Worm (Caenorhabditis elegans): ENCODE results near the gene rha-2.

The rha-2 gene

DNA sequence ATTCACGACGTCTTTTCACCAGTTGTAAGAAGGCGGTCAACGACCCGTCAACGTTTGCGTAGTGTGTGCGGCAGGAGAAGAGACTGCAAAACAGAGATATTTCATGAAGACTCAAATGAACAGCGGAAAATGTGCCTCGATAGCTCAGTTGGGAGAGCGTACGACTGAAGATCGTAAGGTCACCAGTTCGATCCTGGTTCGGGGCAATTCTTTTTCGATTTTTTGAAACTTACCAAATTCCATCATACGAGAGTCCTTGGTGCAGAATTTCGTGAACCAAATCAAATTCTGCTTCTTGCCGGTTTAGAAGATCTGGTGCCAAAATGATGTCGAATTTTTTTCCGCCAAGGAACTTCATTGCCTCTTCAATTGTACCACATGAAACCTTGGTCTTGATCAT, 38.6 kb upstream of the rha-2 start (continued):
- TF ChIP-seq Y22D7AL.16 (tag; optimal IDR thresholded peaks at IDR 0.05) (peak; percentile 45), nfya-1 (tag; optimal IDR thresholded peaks at IDR 0.05) (peak; percentile 19), ref-2 (tag; optimal IDR thresholded peaks at IDR 0.05) (no peak), hlh-13 (GFP tag; optimal IDR thresholded peaks at IDR 0.05) (peak; percentile 26), pag-3 (tag; optimal IDR thresholded peaks at IDR 0.05; ENCODE audit: borderline replicate concordance) (no peak), lin-11 (tag; optimal IDR thresholded peaks at IDR 0.05) (peak; percentile 12), npax-4 (tag; optimal IDR thresholded peaks at IDR 0.05) (no peak), C38D4.7 (GFP tag; optimal IDR thresholded peaks at IDR 0.05) (peak; percentile 40), ceh-6 (GFP tag; optimal IDR thresholded peaks at IDR 0.05) (peak; percentile 54), mec-3 (tag; optimal IDR thresholded peaks at IDR 0.05; ENCODE audit: borderline replicate concordance) (no peak), ceh-19 (GFP tag; optimal IDR thresholded peaks at IDR 0.05) (no peak), pqm-1 (tag; optimal IDR thresholded peaks at IDR 0.05) (no peak), lim-6 (tag; optimal IDR thresholded peaks at IDR 0.05) (no peak), fkh-6 (tag; optimal IDR thresholded peaks at IDR 0.05) (peak; percentile 12), eyg-1 (tag; optimal IDR thresholded peaks at IDR 0.05) (no peak), pax-1 (tag; optimal IDR thresholded peaks at IDR 0.05) (no peak), rnt-1 (tag; optimal IDR thresholded peaks at IDR 0.05) (no peak), ceh-48 (tag; optimal IDR thresholded peaks at IDR 0.05) (no peak), pha-2 (tag; optimal IDR thresholded peaks at IDR 0.05) (no peak), tbx-7 (tag; optimal IDR thresholded peaks at IDR 0.05) (no peak), dmd-4 (tag; optimal IDR thresholded peaks at IDR 0.05; ENCODE audit: borderline replicate concordance) (peak; percentile 14), hlh-15 (tag; optimal IDR thresholded peaks at IDR 0.05) (no peak), ceh-31 (tag; optimal IDR thresholded peaks at IDR 0.05) (no peak), che-1 (tag; optimal IDR thresholded peaks at IDR 0.05) (peak; percentile 45), K02D7.2 (tag; optimal IDR thresholded peaks at IDR 0.05) (no peak), unc-86 (tag; optimal IDR thresholded peaks at IDR 0.05) (no peak), elt-2 (tag; optimal IDR thresholded peaks at IDR 0.05) (peak; percentile 25), elt-4 (tag; optimal IDR thresholded peaks at IDR 0.05) (no peak), nhr-11 (tag; optimal IDR thresholded peaks at IDR 0.05) (no peak), F13H6.1 (tag; optimal IDR thresholded peaks at IDR 0.05) (no peak), fkh-10 (GFP tag; optimal IDR thresholded peaks at IDR 0.05) (no peak), ceh-45 (GFP tag; IDR thresholded peaks at IDR 0.05) (no peak), pha-4 (tag; optimal IDR thresholded peaks at IDR 0.05) (no peak), hlh-30 (tag; optimal IDR thresholded peaks at IDR 0.05; ENCODE audit: insufficient read depth) (no peak), ama-1 (optimal IDR thresholded peaks at IDR 0.05) (no peak), ceh-24 (tag; optimal IDR thresholded peaks at IDR 0.05) (no peak), ceh-2 (tag; optimal IDR thresholded peaks at IDR 0.05) (no peak), sdc-2 (tag; optimal IDR thresholded peaks at IDR 0.05) (peak; percentile 8), ceh-14 (tag; optimal IDR thresholded peaks at IDR 0.05) (peak; percentile 5), unc-42 (tag; optimal IDR thresholded peaks at IDR 0.05) (no peak)

DNA sequence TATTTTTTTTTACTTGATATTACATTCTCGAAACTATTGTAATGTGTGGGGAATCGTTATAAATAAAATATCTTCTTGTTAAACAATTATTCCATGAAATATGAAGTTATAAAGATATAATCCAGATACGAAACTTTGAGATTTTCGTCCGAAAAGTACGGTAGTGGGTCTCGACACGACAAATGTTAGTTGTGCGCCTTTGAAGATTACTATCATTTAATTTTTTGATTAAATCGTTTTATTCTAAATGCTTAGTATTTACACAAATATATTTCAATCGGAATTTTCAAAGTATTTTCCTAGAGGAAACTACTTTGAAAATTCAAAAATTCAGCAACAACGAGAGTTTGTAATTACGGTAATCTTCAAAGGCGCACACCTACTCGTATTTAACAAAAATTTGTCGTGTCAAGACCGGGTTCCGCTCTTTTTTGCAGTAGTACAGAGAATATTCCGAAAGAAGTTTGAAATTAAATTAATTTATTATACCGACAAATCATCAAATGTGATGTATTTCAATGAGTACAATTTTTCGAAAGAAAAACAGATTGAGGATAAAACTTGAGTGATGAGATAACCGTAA, 37.8 kb upstream of the rha-2 start:
- TF ChIP-seq K09A11.1 (tag; optimal IDR thresholded peaks at IDR 0.05; ENCODE audit: insufficient read depth) (no peak), elt-4 (tag; optimal IDR thresholded peaks at IDR 0.05) (no peak), rnt-1 (tag; optimal IDR thresholded peaks at IDR 0.05) (no peak), mec-3 (tag; optimal IDR thresholded peaks at IDR 0.05; ENCODE audit: borderline replicate concordance) (no peak), zip-5 (tag; optimal IDR thresholded peaks at IDR 0.05) (no peak), sox-2 (GFP tag; IDR thresholded peaks at IDR 0.05) (no peak), nhr-11 (tag; optimal IDR thresholded peaks at IDR 0.05) (no peak)

Measured in whole organism, late embryonic.